Fruit fly (Drosophila melanogaster) whole organism, embryonic: ENCODE results near the gene CG7841.

Source experiments
- Asciz ChIP-seq: fragments of 200-800 bp; sonication (Bioruptor generic); optimal IDR thresholded peaks from 2 replicates; lab custom pipeline; 2017; ENCODE audit warnings: missing biosample characterization, mild to moderate bottlenecking, missing genetic modification characterization, missing genetic modification reagents
- CG1024 ChIP-seq: fragments of 200-800 bp; sonication (Bioruptor generic); IDR thresholded peaks from 2 replicates; pipeline ENCODE4 v1.3.6; 2022; ENCODE audit warnings: missing biosample characterization, missing genetic modification characterization
- CG1233 ChIP-seq: fragments of 200-800 bp; sonication (Bioruptor generic); optimal IDR thresholded peaks from 4 replicates; lab custom pipeline; 2018; ENCODE audit warnings: missing biosample characterization, mild to moderate bottlenecking, missing genetic modification characterization
- CG13123 ChIP-seq: fragments of 200-800 bp; sonication (Bioruptor generic); optimal IDR thresholded peaks from 2 replicates; lab custom pipeline; 2016; ENCODE audit warnings: missing biosample characterization, missing genetic modification characterization
- CG13624 ChIP-seq: fragments of 200-800 bp; sonication (Bioruptor generic); optimal IDR thresholded peaks from 2 replicates; lab custom pipeline; 2016; ENCODE audit warnings: missing biosample characterization, missing genetic modification characterization
- CG13894 ChIP-seq: fragments of 200-800 bp; sonication (Bioruptor generic); optimal IDR thresholded peaks from 3 replicates; lab custom pipeline; 2018; ENCODE audit warnings: missing biosample characterization, mild to moderate bottlenecking, missing genetic modification characterization, moderate library complexity
- CG14050 ChIP-seq: fragments of 200-800 bp; sonication (Bioruptor generic); IDR thresholded peaks from 3 replicates; pipeline ENCODE4 v1.3.6; 2022; ENCODE audit warnings: missing biosample characterization, missing genetic modification characterization
- CG16779 ChIP-seq: fragments of 200-800 bp; sonication (Bioruptor generic); IDR thresholded peaks from 2 replicates; pipeline ENCODE4 v1.3.6; 2022; ENCODE audit warnings: missing biosample characterization, missing genetic modification characterization
- CG17385 ChIP-seq: fragments of 200-800 bp; sonication (Bioruptor generic); optimal IDR thresholded peaks from 3 replicates; lab custom pipeline; 2018; ENCODE audit warnings: missing biosample characterization, mild to moderate bottlenecking, missing genetic modification characterization
- CG18476 ChIP-seq: fragments of 200-800 bp; sonication (Bioruptor generic); optimal IDR thresholded peaks from 2 replicates; lab custom pipeline; 2016; ENCODE audit warnings: missing biosample characterization, mild to moderate bottlenecking, missing genetic modification characterization
- CG2120 ChIP-seq: fragments of 200-800 bp; sonication (Bioruptor generic); optimal IDR thresholded peaks from 3 replicates; lab custom pipeline; 2016; ENCODE audit warnings: missing biosample characterization, missing genetic modification characterization
- CG4404 ChIP-seq: fragments of 200-800 bp; sonication (Bioruptor generic); IDR thresholded peaks from 2 replicates; pipeline ENCODE4 v1.3.6; 2022; ENCODE audit warnings: missing biosample characterization, missing genetic modification characterization
- CG4707 ChIP-seq: fragments of 200-800 bp; sonication (Bioruptor generic); optimal IDR thresholded peaks from 2 replicates; lab custom pipeline; 2018; ENCODE audit warnings: missing biosample characterization, mild to moderate bottlenecking, missing genetic modification characterization, moderate library complexity
- CG5180 ChIP-seq: fragments of 200-800 bp; sonication (Bioruptor generic); optimal IDR thresholded peaks from 3 replicates; lab custom pipeline; 2017; ENCODE audit warnings: missing biosample characterization, missing genetic modification characterization, mild to moderate bottlenecking, moderate library complexity, missing genetic modification reagents
- CG6175 ChIP-seq: fragments of 200-800 bp; sonication (Bioruptor generic); IDR thresholded peaks from 3 replicates; pipeline ENCODE4 v1.3.6; 2022; ENCODE audit warnings: missing biosample characterization, missing genetic modification characterization
- CG7556 ChIP-seq: fragments of 200-800 bp; sonication (Bioruptor generic); optimal IDR thresholded peaks from 2 replicates; lab custom pipeline; 2017; ENCODE audit warnings: missing biosample characterization, mild to moderate bottlenecking, missing genetic modification characterization
- CG7745 ChIP-seq: fragments of 200-800 bp; sonication (Bioruptor generic); optimal IDR thresholded peaks from 2 replicates; lab custom pipeline; 2018; ENCODE audit warnings: missing biosample characterization, mild to moderate bottlenecking, missing genetic modification characterization, moderate library complexity
- CG8765 ChIP-seq: fragments of 200-800 bp; sonication (Bioruptor generic); IDR thresholded peaks from 2 replicates; pipeline ENCODE4 v1.3.6; 2022; ENCODE audit warnings: missing biosample characterization, missing genetic modification characterization
- CG9609 ChIP-seq: fragments of 200-800 bp; sonication (Bioruptor generic); optimal IDR thresholded peaks from 3 replicates; lab custom pipeline; 2016; ENCODE audit warnings: missing biosample characterization, missing genetic modification characterization
- CrebB ChIP-seq: fragments of 200-800 bp; sonication (Bioruptor generic); optimal IDR thresholded peaks from 3 replicates; lab custom pipeline; 2018; ENCODE audit warnings: missing biosample characterization, mild to moderate bottlenecking, missing genetic modification characterization
- D19B ChIP-seq: fragments of 200-800 bp; sonication (Bioruptor generic); optimal IDR thresholded peaks from 2 replicates; lab custom pipeline; 2017; ENCODE audit warnings: missing biosample characterization, mild to moderate bottlenecking, missing genetic modification characterization
- Fer3 ChIP-seq: fragments of 200-800 bp; sonication (Bioruptor generic); optimal IDR thresholded peaks from 2 replicates; lab custom pipeline; 2018; ENCODE audit warnings: missing biosample characterization, mild to moderate bottlenecking, missing genetic modification characterization, moderate library complexity
- Lhr ChIP-seq: fragments of 200-800 bp; sonication (Bioruptor generic); optimal IDR thresholded peaks from 3 replicates; lab custom pipeline; 2017; ENCODE audit warnings: mild to moderate bottlenecking, missing biosample characterization, missing genetic modification reagents, missing genetic modification characterization
- MESR4 ChIP-seq: fragments of 200-800 bp; sonication (Bioruptor generic); optimal IDR thresholded peaks from 2 replicates; lab custom pipeline; 2018; ENCODE audit warnings: missing biosample characterization, mild to moderate bottlenecking, missing genetic modification characterization, moderate library complexity
- NC2α ChIP-seq: fragments of 200-800 bp; sonication (Bioruptor generic); optimal IDR thresholded peaks from 2 replicates; lab custom pipeline; 2016; ENCODE audit warnings: missing biosample characterization, missing genetic modification characterization
- NC2β ChIP-seq: fragments of 200-800 bp; sonication (Bioruptor generic); optimal IDR thresholded peaks from 2 replicates; lab custom pipeline; 2016; ENCODE audit warnings: missing biosample characterization, missing genetic modification characterization
- Rfx ChIP-seq: fragments of 200-800 bp; sonication (Bioruptor generic); IDR thresholded peaks from 2 replicates; pipeline ENCODE4 v1.3.6; 2022; ENCODE audit warnings: missing biosample characterization, missing genetic modification characterization
- Sry-β ChIP-seq: fragments of 200-800 bp; sonication (Bioruptor generic); optimal IDR thresholded peaks from 2 replicates; lab custom pipeline; 2018; ENCODE audit warnings: missing biosample characterization, mild to moderate bottlenecking, missing genetic modification characterization, moderate library complexity
- Taf1 ChIP-seq: fragments of 200-800 bp; sonication (Bioruptor generic); IDR thresholded peaks from 2 replicates; pipeline ENCODE4 v1.3.6; 2022; ENCODE audit warnings: missing biosample characterization, missing genetic modification characterization
- Vsx1 ChIP-seq: fragments of 200-800 bp; sonication (Bioruptor generic); optimal IDR thresholded peaks from 2 replicates; lab custom pipeline; 2017; ENCODE audit warnings: missing biosample characterization, mild to moderate bottlenecking, missing genetic modification characterization, missing genetic modification reagents
- chif ChIP-seq, 2 experiments: fragments of 200-800 bp; sonication (Bioruptor generic); optimal IDR thresholded peaks; 3 replicates each; lab custom pipeline; 2016; ENCODE audit warnings: missing biosample characterization in 2 of 2, missing genetic modification characterization in 2 of 2
- croc ChIP-seq: fragments of 200-800 bp; sonication (Bioruptor generic); conservative IDR thresholded peaks from 3 replicates; pipeline ENCODE4 v1.3.6; 2022; ENCODE audit warnings: missing biosample characterization, missing genetic modification characterization
- dati ChIP-seq: fragments of 200-800 bp; sonication (Bioruptor generic); IDR thresholded peaks from 2 replicates; pipeline ENCODE4 v1.3.6; 2022; ENCODE audit warnings: missing biosample characterization, missing genetic modification characterization
- dmrt99B ChIP-seq: fragments of 200-800 bp; sonication (Bioruptor generic); optimal IDR thresholded peaks from 2 replicates; lab custom pipeline; 2018; ENCODE audit warnings: missing biosample characterization, mild to moderate bottlenecking, missing genetic modification characterization, moderate library complexity
- ftz-f1 ChIP-seq: fragments of 200-800 bp; sonication (Bioruptor generic); optimal IDR thresholded peaks from 2 replicates; lab custom pipeline; 2016; ENCODE audit warnings: missing biosample characterization, missing genetic modification characterization
- gfzf ChIP-seq: fragments of 200-800 bp; sonication (Bioruptor generic); optimal IDR thresholded peaks from 2 replicates; lab custom pipeline; 2016; ENCODE audit warnings: missing biosample characterization, mild to moderate bottlenecking, missing genetic modification characterization, moderate library complexity
- grn ChIP-seq: fragments of 200-800 bp; sonication (Bioruptor generic); optimal IDR thresholded peaks from 3 replicates; lab custom pipeline; 2017; ENCODE audit warnings: missing biosample characterization, missing genetic modification characterization
- kah ChIP-seq: fragments of 200-800 bp; sonication (Bioruptor generic); optimal IDR thresholded peaks from 2 replicates; lab custom pipeline; 2018; ENCODE audit warnings: missing biosample characterization, mild to moderate bottlenecking, missing genetic modification characterization
- lola ChIP-seq, 3 experiments: fragments of >200 bp in 2 of 3; fragments of 200-800 bp in 1 of 3; sonication (Bioruptor generic) in 1 of 3; optimal IDR thresholded peaks; 2 replicates each; lab custom pipeline; 2017 to 2019; ENCODE audit warnings: missing biosample characterization in 3 of 3, missing genetic modification characterization in 3 of 3, mild to moderate bottlenecking in 1 of 3, moderate library complexity in 1 of 3
- nerfin-1 ChIP-seq: fragments of 200-800 bp; sonication (Bioruptor generic); optimal IDR thresholded peaks from 3 replicates; lab custom pipeline; 2019; ENCODE audit warnings: missing biosample characterization, mild to moderate bottlenecking, missing genetic modification characterization, moderate library complexity
- peb ChIP-seq: fragments of 200-800 bp; sonication (Bioruptor generic); IDR thresholded peaks from 2 replicates; pipeline ENCODE4 v1.3.6; 2022; ENCODE audit warnings: missing biosample characterization, missing genetic modification characterization
- prd ChIP-seq, 3 experiments: fragments of >200 bp in 2 of 3; fragments of 200-800 bp in 1 of 3; sonication (Bioruptor generic) in 1 of 3; optimal IDR thresholded peaks in 2 of 3; IDR thresholded peaks in 1 of 3; 2 replicates in 2 of 3; 3 replicates in 1 of 3; pipeline versions ENCODE4 v1.3.6 to Lab custom; 2017 to 2022; ENCODE audit warnings: missing biosample characterization in 1 of 3, missing genetic modification characterization in 1 of 3
- schlank ChIP-seq: fragments of 200-800 bp; sonication (Bioruptor generic); optimal IDR thresholded peaks from 2 replicates; lab custom pipeline; 2018; ENCODE audit warnings: missing biosample characterization, mild to moderate bottlenecking, missing genetic modification characterization
- scrt ChIP-seq: fragments of 200-800 bp; sonication (Bioruptor generic); optimal IDR thresholded peaks from 2 replicates; lab custom pipeline; 2018; ENCODE audit warnings: missing biosample characterization, mild to moderate bottlenecking, missing genetic modification characterization, moderate library complexity
- sim ChIP-seq: fragments of 200-800 bp; sonication (Bioruptor generic); IDR thresholded peaks from 2 replicates; pipeline ENCODE4 v1.3.6; 2022; ENCODE audit warnings: missing biosample characterization, missing genetic modification characterization
- slp2 ChIP-seq: fragments of 200-800 bp; sonication (Bioruptor generic); optimal IDR thresholded peaks from 2 replicates; lab custom pipeline; 2016; ENCODE audit warnings: missing biosample characterization, missing genetic modification characterization
- ssp ChIP-seq: fragments of 200-800 bp; sonication (Bioruptor generic); IDR thresholded peaks from 2 replicates; pipeline ENCODE4 v1.3.6; 2022; ENCODE audit warnings: missing biosample characterization, missing genetic modification characterization
- tap ChIP-seq: fragments of 200-800 bp; optimal IDR thresholded peaks from 3 replicates; lab custom pipeline; 2019; ENCODE audit warnings: missing biosample characterization, mild to moderate bottlenecking, missing genetic modification characterization, moderate library complexity
- tio ChIP-seq: fragments of 200-800 bp; sonication (Bioruptor generic); optimal IDR thresholded peaks from 2 replicates; lab custom pipeline; 2017; ENCODE audit warnings: missing biosample characterization, missing genetic modification characterization, inconsistent platforms
- vvl ChIP-seq: fragments of 200-800 bp; sonication (Bioruptor generic); IDR thresholded peaks from 2 replicates; pipeline ENCODE4 v1.3.6; 2022; ENCODE audit warnings: missing biosample characterization, missing genetic modification characterization
- zfh1 ChIP-seq: fragments of 200-800 bp; sonication (Bioruptor generic); IDR thresholded peaks from 3 replicates; pipeline ENCODE4 v1.3.6; 2022; ENCODE audit warnings: missing biosample characterization, missing genetic modification characterization

CG7841 gene

dm6 chr3L:15535800-15536225 lies 27.8 kb upstream of the CG7841 start (continued):
- no peak for TF ChIP-seq tio
- TF ChIP-seq CG17385 (GFP tag; lab: Kevin White, UChicago), result no peak
- TF ChIP-seq NC2β, result no peak
- no peak for TF ChIP-seq ftz-f1 (GFP tag; lab: Kevin White, UChicago)
- no peak for TF ChIP-seq Taf1
- TF ChIP-seq CG13123 (GFP tag; lab: Kevin White, UChicago), result no peak
- TF ChIP-seq vvl (GFP tag; lab: Robert Waterston, UW), result no peak
- TF ChIP-seq CG9609 (GFP tag; lab: Kevin White, UChicago), result no peak
- no peak for TF ChIP-seq chif (GFP tag; optimal IDR thresholded peaks at IDR 0.05; lab: Kevin White, UChicago)
- no peak for TF ChIP-seq CG4707
- 0 out of 3 replicates have a peak, but pooled peaks have one; percentile 16 for TF ChIP-seq zfh1 (GFP tag; lab: Robert Waterston, UW)
- TF ChIP-seq CG7745 (tag; lab: Kevin White, UChicago), result no peak
- TF ChIP-seq Lhr (GFP tag; lab: Kevin White, UChicago), result no peak
- no peak for TF ChIP-seq dmrt99B
- no peak for TF ChIP-seq grn (GFP tag; lab: Kevin White, UChicago)
- TF ChIP-seq NC2α (GFP tag; lab: Kevin White, UChicago), result no peak
- TF ChIP-seq CG13894, result peak; percentile 5
- no peak for TF ChIP-seq CG13624 (GFP tag; lab: Kevin White, UChicago)
- no peak for TF ChIP-seq slp2 (GFP tag; lab: Kevin White, UChicago)
- TF ChIP-seq croc, result no peak
- TF ChIP-seq lola (GFP tag; optimal IDR thresholded peaks at IDR 0.05; lab: Kevin White, UChicago), result no peak
- no peak for TF ChIP-seq CG2120 (GFP tag; lab: Kevin White, UChicago)
- no peak for TF ChIP-seq CG6175
- no peak for TF ChIP-seq ssp
- no peak for TF ChIP-seq CG14050
- TF ChIP-seq D19B, result no peak
- TF ChIP-seq schlank, result no peak
- peak; percentile 53 for TF ChIP-seq nerfin-1 (tag; lab: Kevin White, UChicago)
- no peak for TF ChIP-seq CG4404 (GFP tag; lab: Robert Waterston, UW)
- TF ChIP-seq peb, result no peak
- no peak for TF ChIP-seq MESR4 (GFP tag; lab: Kevin White, UChicago)
- no peak for TF ChIP-seq CG8765 (GFP tag; lab: Robert Waterston, UW)
- TF ChIP-seq CG5180 (GFP tag; lab: Kevin White, UChicago), result peak; percentile 54
- TF ChIP-seq CG1024, result no peak
- TF ChIP-seq kah, result peak; percentile 83
- no peak for TF ChIP-seq sim (GFP tag; lab: Robert Waterston, UW)
- TF ChIP-seq CG18476 (GFP tag; lab: Kevin White, UChicago), result no peak
- no peak for TF ChIP-seq gfzf
- TF ChIP-seq CG16779 (GFP tag; lab: Robert Waterston, UW), result no peak
- no peak for TF ChIP-seq prd (optimal IDR thresholded peaks at IDR 0.05; lab: Kevin White, UChicago)
- TF ChIP-seq prd (GFP tag; IDR thresholded peaks at IDR 0.05; lab: Robert Waterston, UW), result no peak
- TF ChIP-seq Rfx (GFP tag; lab: Robert Waterston, UW), result no peak
- no peak for TF ChIP-seq dati
- no peak for TF ChIP-seq tap (tag; lab: Kevin White, UChicago)
- TF ChIP-seq CrebB (tag; lab: Kevin White, UChicago), result no peak
- no peak for TF ChIP-seq Sry-β
- peak; percentile 95 for TF ChIP-seq scrt
- no peak for TF ChIP-seq CG7556 (GFP tag; lab: Kevin White, UChicago)
- no peak for TF ChIP-seq Fer3 (tag; lab: Kevin White, UChicago)
- no peak for TF ChIP-seq CG1233
- TF ChIP-seq Vsx1, result no peak
- no peak for TF ChIP-seq Asciz (GFP tag; lab: Kevin White, UChicago)
